Comparison of ENCODE assay signal across 7 worm cellular contexts in the genomic region with DNA sequence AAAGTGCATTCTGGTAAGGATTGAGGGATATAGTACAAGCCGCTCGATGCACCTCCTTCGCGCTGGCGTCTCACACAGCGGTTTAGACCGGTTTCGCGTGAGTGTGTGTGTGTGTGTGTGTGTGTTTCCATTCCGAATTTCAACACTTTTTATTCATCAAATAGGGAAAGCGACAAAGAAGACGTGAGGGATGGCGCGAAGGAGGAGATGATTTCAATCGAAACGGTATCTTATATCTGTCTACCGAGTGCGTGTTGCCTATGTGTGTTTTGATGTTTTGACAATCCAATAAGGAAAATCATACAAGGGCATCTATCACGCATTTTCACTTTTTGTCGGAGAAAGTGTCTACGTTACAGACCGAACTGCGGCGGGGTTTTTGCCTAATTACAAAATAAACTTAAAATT.
TF ChIP-seq lines count a peak whose summit lies in the region.

No protein-coding gene starts in this region.

TF ChIP-seq in whole organism, L1 larva, 84 proteins besides CTCF, POLR2A, EP300 and RAD21 (continues in another document):
- TF ChIP-seq rnt-1 (tag; optimal IDR thresholded peaks at IDR 0.05; lab: Kevin White, UChicago) (peak; percentile 15), zag-1 (tag; optimal IDR thresholded peaks at IDR 0.05; lab: Kevin White, UChicago) (no peak), F16B12.6 (tag; optimal IDR thresholded peaks at IDR 0.05; lab: Kevin White, UChicago) (no peak), tlp-1 (tag; optimal IDR thresholded peaks at IDR 0.05; lab: Kevin White, UChicago) (no peak), nhr-71 (tag; optimal IDR thresholded peaks at IDR 0.05; lab: Kevin White, UChicago) (peak; percentile 87), nhr-28 (tag; optimal IDR thresholded peaks at IDR 0.05; lab: Kevin White, UChicago) (no peak), ztf-4 (tag; optimal IDR thresholded peaks at IDR 0.05; lab: Kevin White, UChicago) (peak; percentile 31), egl-13 (tag; optimal IDR thresholded peaks at IDR 0.05; lab: Kevin White, UChicago) (no peak), snu-23 (GFP tag; optimal IDR thresholded peaks at IDR 0.05; lab: Kevin White, UChicago) (peak; percentile 69), ces-1 (GFP tag; optimal IDR thresholded peaks at IDR 0.05; lab: Kevin White, UChicago) (no peak), hlh-17 (GFP tag; optimal IDR thresholded peaks at IDR 0.05; lab: Kevin White, UChicago; ENCODE audit: borderline replicate concordance) (no peak), grh-1 (GFP tag; IDR thresholded peaks at IDR 0.05; lab: Robert Waterston, UW) (peak; percentile 77)

TF ChIP-seq in whole organism, L2 larva, 48 proteins besides CTCF, POLR2A, EP300 and RAD21 (continues in another document):
- TF ChIP-seq Y55F3AM.14 (GFP tag; optimal IDR thresholded peaks at IDR 0.05; lab: Kevin White, UChicago), result peak; percentile 40
- TF ChIP-seq sma-3 (GFP tag; optimal IDR thresholded peaks at IDR 0.05; lab: Kevin White, UChicago), result peak; percentile 81
- TF ChIP-seq nhr-129 (tag; optimal IDR thresholded peaks at IDR 0.05; lab: Kevin White, UChicago), result peak; percentile 58
- peak; percentile 72 for TF ChIP-seq egl-27 (tag; optimal IDR thresholded peaks at IDR 0.05; lab: Kevin White, UChicago)
- no peak for TF ChIP-seq F13H6.1 (tag; optimal IDR thresholded peaks at IDR 0.05; lab: Kevin White, UChicago)
- peak; percentile 90 for TF ChIP-seq nhr-25 (tag; optimal IDR thresholded peaks at IDR 0.05; lab: Kevin White, UChicago)
- peak; percentile 19 for TF ChIP-seq sem-4 (tag; optimal IDR thresholded peaks at IDR 0.05; lab: Kevin White, UChicago)
- TF ChIP-seq blmp-1 (tag; optimal IDR thresholded peaks at IDR 0.05; lab: Kevin White, UChicago; ENCODE audit: insufficient read depth), result peak; percentile 96
- TF ChIP-seq lin-11 (tag; optimal IDR thresholded peaks at IDR 0.05; lab: Kevin White, UChicago), result no peak
- TF ChIP-seq nhr-23 (tag; optimal IDR thresholded peaks at IDR 0.05; lab: Kevin White, UChicago), result no peak
- peak; percentile 37 for TF ChIP-seq ceh-16 (tag; optimal IDR thresholded peaks at IDR 0.05; lab: Kevin White, UChicago)
- TF ChIP-seq ztf-4 (tag; optimal IDR thresholded peaks at IDR 0.05; lab: Kevin White, UChicago), result no peak
- no peak for TF ChIP-seq ceh-82 (tag; optimal IDR thresholded peaks at IDR 0.05; lab: Kevin White, UChicago)

TF ChIP-seq in whole organism, L3 larva, 47 proteins besides CTCF, POLR2A, EP300 and RAD21 (continues in another document):
- TF ChIP-seq eor-1 (tag; optimal IDR thresholded peaks at IDR 0.05; lab: Kevin White, UChicago) (no peak), tbx-2 (tag; optimal IDR thresholded peaks at IDR 0.05; lab: Kevin White, UChicago) (peak; percentile 2), unc-39 (tag; optimal IDR thresholded peaks at IDR 0.05; lab: Kevin White, UChicago) (no peak), nhr-23 (tag; optimal IDR thresholded peaks at IDR 0.05; lab: Kevin White, UChicago) (peak; percentile 54), ceh-28 (tag; optimal IDR thresholded peaks at IDR 0.05; lab: Kevin White, UChicago) (peak; percentile 20), nhr-43 (tag; optimal IDR thresholded peaks at IDR 0.05; lab: Kevin White, UChicago; ENCODE audit: poor library complexity, severe bottlenecking) (peak; percentile 69), fkh-2 (tag; optimal IDR thresholded peaks at IDR 0.05; lab: Kevin White, UChicago) (no peak), snpc-4 (tag; optimal IDR thresholded peaks at IDR 0.05; lab: Kevin White, UChicago) (no peak), mdl-1 (tag; optimal IDR thresholded peaks at IDR 0.05; lab: Kevin White, UChicago) (no peak), elt-1 (tag; optimal IDR thresholded peaks at IDR 0.05; lab: Kevin White, UChicago) (peak; percentile 64), elt-3 (tag; optimal IDR thresholded peaks at IDR 0.05; lab: Kevin White, UChicago) (peak in 1 of 3 experiments; percentile 44), ztf-4 (tag; optimal IDR thresholded peaks at IDR 0.05; lab: Kevin White, UChicago) (no peak), nhr-25 (tag; optimal IDR thresholded peaks at IDR 0.05; lab: Kevin White, UChicago) (peak; percentile 97)

TF ChIP-seq in whole organism, L4 larva, 104 proteins besides CTCF, POLR2A, EP300 and RAD21 (continues in another document):
- no peak for TF ChIP-seq hmg-1.1 (GFP tag; IDR thresholded peaks at IDR 0.05; lab: Robert Waterston, UW)
- TF ChIP-seq nhr-48 (tag; optimal IDR thresholded peaks at IDR 0.05; lab: Kevin White, UChicago), result peak; percentile 84
- no peak for TF ChIP-seq ctbp-1 (GFP tag; IDR thresholded peaks at IDR 0.05; lab: Robert Waterston, UW)
- peak; percentile 31 for TF ChIP-seq hlh-30 (tag; optimal IDR thresholded peaks at IDR 0.05; lab: Kevin White, UChicago; ENCODE audit: insufficient read depth)
- TF ChIP-seq mdl-1 (tag; optimal IDR thresholded peaks at IDR 0.05; lab: Kevin White, UChicago), result peak in 1 of 2 experiments; percentile 17
- TF ChIP-seq aly-2 (tag; optimal IDR thresholded peaks at IDR 0.05; lab: Kevin White, UChicago), result no peak
- TF ChIP-seq zip-2 (tag; optimal IDR thresholded peaks at IDR 0.05; lab: Kevin White, UChicago), result no peak
- TF ChIP-seq aha-1 (tag; lab: Kevin White, UChicago), result peak; percentile 99
- TF ChIP-seq unc-62 (GFP tag; optimal IDR thresholded peaks at IDR 0.05 in 1 of 2; lab: Kevin White, UChicago), result peak in 1 of 2 experiments; percentile 5
- no peak for TF ChIP-seq unc-62 (tag; optimal IDR thresholded peaks at IDR 0.05; lab: Kevin White, UChicago)
- TF ChIP-seq dpl-1 (GFP tag; optimal IDR thresholded peaks at IDR 0.05; lab: Kevin White, UChicago), result peak; percentile 5
- TF ChIP-seq T26A8.4 (GFP tag; IDR thresholded peaks at IDR 0.05; lab: Robert Waterston, UW), result 0 out of 2 replicates have a peak, but pooled peaks have one; percentile 33
- peak; percentile 81 for TF ChIP-seq hlh-11 (tag; optimal IDR thresholded peaks at IDR 0.05; lab: Kevin White, UChicago)

TF ChIP-seq in whole organism, late embryonic, 69 proteins besides CTCF, POLR2A, EP300 and RAD21:
- TF ChIP-seq rnt-1 (tag; optimal IDR thresholded peaks at IDR 0.05; lab: Kevin White, UChicago) (no peak), ref-2 (tag; optimal IDR thresholded peaks at IDR 0.05; lab: Kevin White, UChicago) (peak; percentile 40)
TF ChIP-seq in whole organism, late embryonic: peak in this region for 1.

TF ChIP-seq in whole organism, mixed stage, embryonic, 35 proteins besides CTCF, POLR2A, EP300 and RAD21:
- TF ChIP-seq pha-4 (tag; optimal IDR thresholded peaks at IDR 0.05; lab: Kevin White, UChicago) (no peak), elt-1 (tag; optimal IDR thresholded peaks at IDR 0.05; lab: Kevin White, UChicago; ENCODE audit: borderline replicate concordance, insufficient read depth) (peak; percentile 75), nhr-28 (tag; optimal IDR thresholded peaks at IDR 0.05; lab: Kevin White, UChicago) (no peak), ham-2 (GFP tag; optimal IDR thresholded peaks at IDR 0.05; lab: Kevin White, UChicago) (peak; percentile 16), blmp-1 (tag; optimal IDR thresholded peaks at IDR 0.05; lab: Kevin White, UChicago) (peak; percentile 73), elt-3 (tag; optimal IDR thresholded peaks at IDR 0.05; lab: Kevin White, UChicago) (no peak), mep-1 (tag; optimal IDR thresholded peaks at IDR 0.05; lab: Kevin White, UChicago) (no peak), flh-1 (GFP tag; optimal IDR thresholded peaks at IDR 0.05; lab: Kevin White, UChicago) (no peak), unc-62 (GFP tag; optimal IDR thresholded peaks at IDR 0.05; lab: Kevin White, UChicago) (peak; percentile 7), cnd-1 (tag; optimal IDR thresholded peaks at IDR 0.05; lab: Kevin White, UChicago) (no peak)

TF ChIP-seq in whole organism, young adult, 124 proteins besides CTCF, POLR2A, EP300 and RAD21:
- TF ChIP-seq sdz-38 (tag; optimal IDR thresholded peaks at IDR 0.05; lab: Kevin White, UChicago) (no peak), ceh-27 (GFP tag; optimal IDR thresholded peaks at IDR 0.05; lab: Kevin White, UChicago) (peak; percentile 2), cebp-1 (GFP tag; IDR thresholded peaks at IDR 0.05; lab: Robert Waterston, UW) (no peak), cebp-1 (tag; optimal IDR thresholded peaks at IDR 0.05; lab: Kevin White, UChicago) (peak; percentile 43), attf-6 (GFP tag; IDR thresholded peaks at IDR 0.05; lab: Robert Waterston, UW) (no peak)
